Worm (Caenorhabditis elegans) whole organism, midembryonic: Measurements from ENCODE around the gene Y2H9A.6.

Source experiments
- cog-1 ChIP-seq: sonication (generic microtip); optimal IDR thresholded peaks from 2 replicates; lab custom pipeline; 2016; ENCODE audit warnings: missing genetic modification characterization, missing compliant biosample characterization
- flt-1 ChIP-seq: fragments of 200-800 bp; sonication (Bioruptor generic); IDR thresholded peaks from 2 replicates; pipeline ENCODE4 v1.3.6; 2022; ENCODE audit warnings: missing genetic modification characterization, missing compliant biosample characterization
- tab-1 ChIP-seq: fragments of 200-800 bp; sonication (Bioruptor generic); IDR thresholded peaks from 2 replicates; pipeline ENCODE4 v1.3.6; 2022; ENCODE audit warnings: missing genetic modification characterization, missing compliant biosample characterization
- ztf-29 ChIP-seq: fragments of 200-800 bp; sonication (Bioruptor generic); IDR thresholded peaks from 2 replicates; pipeline ENCODE4 v1.3.6; 2022; ENCODE audit warnings: missing genetic modification reagents, missing genetic modification characterization, missing compliant biosample characterization

ce11 chrV:13401669-13402068, 42.0 kb upstream of the Y2H9A.6 start:
- TF ChIP-seq ztf-29 (GFP tag; lab: Robert Waterston, UW) (no peak), tab-1 (no peak), cog-1 (tag; lab: Kevin White, UChicago) (no peak), flt-1 (GFP tag; lab: Robert Waterston, UW) (no peak)
